Fruit fly (Drosophila melanogaster) whole organism, pupa: ENCODE results near the gene SCOT.

ENCODE experiments used
- CG8301 ChIP-seq: fragments of 200-800 bp; sonication (Bioruptor generic); optimal IDR thresholded peaks from 2 replicates; lab custom pipeline; 2018; ENCODE audit warnings: missing biosample characterization, mild to moderate bottlenecking, missing genetic modification characterization
- Pif1B ChIP-seq: fragments of 200-800 bp; sonication (Bioruptor generic); optimal IDR thresholded peaks from 3 replicates; lab custom pipeline; 2016; ENCODE audit warnings: missing biosample characterization, missing genetic modification characterization

DNA sequence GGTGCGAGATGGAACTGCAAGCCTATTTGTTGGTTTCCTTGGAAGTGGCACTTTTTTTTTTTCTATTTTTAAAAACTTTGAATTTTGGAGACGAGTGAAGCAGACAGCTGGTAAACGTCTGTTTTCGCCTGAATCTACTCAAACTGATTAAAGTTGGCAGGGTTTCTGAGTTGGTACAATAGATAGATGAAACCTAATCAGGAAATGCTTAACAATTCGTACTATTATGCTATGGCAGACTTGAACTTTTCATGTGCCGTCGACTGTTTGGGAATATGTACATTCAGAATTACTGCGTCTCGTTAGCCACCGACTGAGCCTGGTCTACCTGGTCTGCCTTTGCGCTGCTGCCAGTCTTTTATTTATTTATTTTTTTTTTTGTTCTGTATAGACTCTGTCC, 42.6 kb downstream of the SCOT start, which contains the start of gene CG42841:
- TF ChIP-seq CG8301 (tag; lab: Kevin White, UChicago) = no peak
- TF ChIP-seq Pif1B (GFP tag; lab: Kevin White, UChicago) = no peak
